Worm (Caenorhabditis elegans) whole organism, mixed stage, embryonic: ENCODE results near the gene cpb-1.

Experiments
- M03D4.4 ChIP-seq: sonication (generic microtip); optimal IDR thresholded peaks from 2 replicates; lab custom pipeline; 2017; ENCODE audit warnings: mild to moderate bottlenecking, missing genetic modification characterization, missing compliant biosample characterization
- bed-3 ChIP-seq: fragments of 200-800 bp; sonication (Bioruptor generic); optimal IDR thresholded peaks from 3 replicates; lab custom pipeline; 2018; ENCODE audit warnings: mild to moderate bottlenecking, missing genetic modification characterization, moderate library complexity, missing compliant biosample characterization
- ceh-39 ChIP-seq: fragments of 150-350 bp; optimal IDR thresholded peaks from 2 replicates; lab custom pipeline; 2014; ENCODE audit warnings: missing biosample characterization, missing genetic modification characterization
- ceh-43 ChIP-seq: fragments of 200-800 bp; sonication (Bioruptor generic); optimal IDR thresholded peaks from 2 replicates; lab custom pipeline; 2018; ENCODE audit warnings: mild to moderate bottlenecking, missing genetic modification characterization, moderate library complexity, missing compliant biosample characterization
- ces-1 ChIP-seq: fragments of 150-350 bp; optimal IDR thresholded peaks from 2 replicates; lab custom pipeline; 2014; ENCODE audit warnings: missing biosample characterization, missing genetic modification reagents, missing genetic modification characterization
- elt-1 ChIP-seq: sonication (generic microtip); optimal IDR thresholded peaks from 2 replicates; lab custom pipeline; 2017; ENCODE audit warnings: missing genetic modification characterization, mild to moderate bottlenecking, missing compliant biosample characterization, antibody characterized with exemption, moderate library complexity, borderline replicate concordance; ENCODE audit not compliant: insufficient read depth
- elt-3 ChIP-seq: fragments of 150-350 bp; optimal IDR thresholded peaks from 2 replicates; lab custom pipeline; 2014; ENCODE audit warnings: missing biosample characterization, missing genetic modification characterization
- ham-2 ChIP-seq: fragments of 200-800 bp; sonication (Bioruptor generic); optimal IDR thresholded peaks from 2 replicates; lab custom pipeline; 2018; ENCODE audit warnings: mild to moderate bottlenecking, missing genetic modification characterization, missing compliant biosample characterization
- hlh-1 ChIP-seq: fragments of 150-350 bp; optimal IDR thresholded peaks from 2 replicates; lab custom pipeline; 2014; ENCODE audit warnings: missing biosample characterization, missing genetic modification reagents, missing genetic modification characterization
- lin-13 ChIP-seq: fragments of 150-350 bp; optimal IDR thresholded peaks from 2 replicates; lab custom pipeline; 2014; ENCODE audit warnings: missing biosample characterization, missing genetic modification characterization
- lin-32 ChIP-seq: fragments of 200-800 bp; sonication (Bioruptor generic); optimal IDR thresholded peaks from 2 replicates; lab custom pipeline; 2018; ENCODE audit warnings: mild to moderate bottlenecking, missing genetic modification characterization, missing compliant biosample characterization
- mab-5 ChIP-seq: fragments of 150-350 bp; optimal IDR thresholded peaks from 2 replicates; lab custom pipeline; 2014; ENCODE audit warnings: missing biosample characterization, missing genetic modification characterization
- mep-1 ChIP-seq: fragments of 150-350 bp; optimal IDR thresholded peaks from 2 replicates; lab custom pipeline; 2017; ENCODE audit warnings: missing biosample characterization, missing genetic modification reagents, missing genetic modification characterization, inconsistent platforms
- mls-2 ChIP-seq: sonication (generic microtip); optimal IDR thresholded peaks from 2 replicates; lab custom pipeline; 2016; ENCODE audit warnings: mild to moderate bottlenecking, missing genetic modification characterization, moderate library complexity, missing compliant biosample characterization
- nhr-2 ChIP-seq: fragments of 150-350 bp; optimal IDR thresholded peaks from 2 replicates; lab custom pipeline; 2014; ENCODE audit warnings: missing biosample characterization, missing genetic modification characterization
- nhr-28 ChIP-seq: fragments of 150-350 bp; optimal IDR thresholded peaks from 2 replicates; lab custom pipeline; 2014; ENCODE audit warnings: missing biosample characterization, missing genetic modification characterization
- nhr-76 ChIP-seq: sonication (generic microtip); optimal IDR thresholded peaks from 2 replicates; lab custom pipeline; 2017; ENCODE audit warnings: missing biosample characterization, missing genetic modification characterization
- pha-4 ChIP-seq: fragments of 150-350 bp; optimal IDR thresholded peaks from 2 replicates; lab custom pipeline; 2018; ENCODE audit warnings: missing biosample characterization, missing genetic modification reagents, missing genetic modification characterization
- sem-2 ChIP-seq: fragments of 200-800 bp; sonication (Bioruptor generic); optimal IDR thresholded peaks from 2 replicates; lab custom pipeline; 2018; ENCODE audit warnings: mild to moderate bottlenecking, missing genetic modification characterization, missing compliant biosample characterization
- snpc-4 ChIP-seq: fragments of 150-350 bp; optimal IDR thresholded peaks from 2 replicates; lab custom pipeline; 2014; ENCODE audit warnings: missing biosample characterization, missing genetic modification characterization
- sptf-1 ChIP-seq: sonication (generic microtip); optimal IDR thresholded peaks from 2 replicates; lab custom pipeline; 2017; ENCODE audit warnings: mild to moderate bottlenecking, missing genetic modification characterization, moderate library complexity, missing compliant biosample characterization
- unc-120 ChIP-seq: sonication (generic microtip); optimal IDR thresholded peaks from 2 replicates; lab custom pipeline; 2017; ENCODE audit warnings: missing genetic modification characterization, missing compliant biosample characterization; ENCODE audit not compliant: poor library complexity, severe bottlenecking
- unc-62 ChIP-seq: fragments of 150-350 bp; optimal IDR thresholded peaks from 2 replicates; lab custom pipeline; 2014; ENCODE audit warnings: missing biosample characterization, missing genetic modification reagents, missing genetic modification characterization
- zip-8 ChIP-seq: fragments of 150-350 bp; optimal IDR thresholded peaks from 2 replicates; lab custom pipeline; 2014; ENCODE audit warnings: missing biosample characterization, missing genetic modification characterization
- ztf-11 ChIP-seq: fragments of 150-350 bp; optimal IDR thresholded peaks from 2 replicates; lab custom pipeline; 2014; ENCODE audit warnings: missing biosample characterization, missing genetic modification characterization

Gene cpb-1

ce11 chrIII:9366376-9366775, 44.3 kb downstream of the cpb-1 start:
- TF ChIP-seq mls-2 (no peak), ces-1 (GFP tag; lab: Kevin White, UChicago) (no peak), nhr-28 (tag; lab: Kevin White, UChicago) (no peak), elt-3 (no peak), mab-5 (no peak), M03D4.4 (no peak), zip-8 (no peak), bed-3 (GFP tag; lab: Kevin White, UChicago) (no peak), sem-2 (no peak), unc-120 (tag; lab: Kevin White, UChicago) (no peak), ztf-11 (tag; lab: Kevin White, UChicago) (no peak), hlh-1 (tag; lab: Kevin White, UChicago) (no peak), lin-13 (tag; lab: Kevin White, UChicago) (no peak), elt-1 (tag; lab: Kevin White, UChicago) (no peak), snpc-4 (tag; lab: Kevin White, UChicago) (no peak), sptf-1 (tag; lab: Kevin White, UChicago) (no peak)

DNA sequence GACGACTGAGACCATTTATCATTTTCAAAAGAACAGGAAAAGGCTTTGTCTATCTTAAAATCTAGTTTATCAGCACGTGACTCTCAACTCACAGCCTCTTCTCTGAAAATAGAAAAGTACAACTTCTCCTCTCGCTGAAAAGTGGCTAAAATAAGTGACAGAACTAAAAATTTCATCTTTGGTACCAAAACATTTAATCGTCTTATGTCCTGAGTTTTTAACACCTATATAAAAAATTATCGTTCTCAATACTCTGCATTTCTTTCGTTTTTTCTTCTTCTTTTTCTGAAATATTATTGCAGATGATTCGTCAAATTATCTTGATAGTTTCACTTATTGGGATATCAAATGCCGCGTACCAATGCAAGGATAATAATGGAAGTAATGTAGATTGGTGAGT, 44.9 kb downstream of the cpb-1 start, which contains the start of gene crn-6:
Gene crn-6, plus strand, starts transcription at position 301 of the 400 bp plus-strand sequence.
- TF ChIP-seq ham-2 (no peak), nhr-76 (no peak), lin-13 (tag; lab: Kevin White, UChicago) (no peak), ztf-11 (tag; lab: Kevin White, UChicago) (no peak), zip-8 (no peak), lin-32 (GFP tag; lab: Kevin White, UChicago) (no peak), mls-2 (no peak), unc-62 (GFP tag; lab: Kevin White, UChicago) (no peak), ceh-39 (no peak), mep-1 (tag; lab: Kevin White, UChicago) (no peak), ceh-43 (no peak)
- TF ChIP-seq, all 35 proteins: peak for 0

DNA sequence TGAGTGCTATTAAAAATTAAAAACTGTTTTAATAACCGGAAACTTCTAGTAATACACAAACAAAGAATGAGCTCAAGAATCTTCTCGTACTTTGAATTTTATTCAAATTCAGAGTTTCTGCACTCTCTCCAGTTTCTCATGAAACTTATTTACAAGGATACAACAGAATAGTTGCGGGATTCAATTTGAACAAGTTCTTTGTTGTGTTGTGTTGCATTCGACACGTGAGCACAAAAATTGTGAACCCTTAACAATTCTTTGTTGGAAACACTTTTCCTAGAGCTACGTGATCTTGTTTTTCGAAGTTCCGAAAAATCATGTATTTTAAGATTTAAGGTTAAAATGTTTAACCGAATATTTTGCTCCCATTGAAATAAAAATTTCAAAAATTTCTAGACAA, 51.7 kb downstream of the cpb-1 start:
- TF ChIP-seq nhr-2 (tag; lab: Kevin White, UChicago) = no peak
- TF ChIP-seq ham-2 = no peak
- TF ChIP-seq pha-4 (tag; lab: Kevin White, UChicago) = no peak
- no peak for TF ChIP-seq unc-62 (GFP tag; lab: Kevin White, UChicago)
- no peak for TF ChIP-seq mab-5
- TF ChIP-seq unc-120 (tag; lab: Kevin White, UChicago) = no peak
- TF ChIP-seq bed-3 (GFP tag; lab: Kevin White, UChicago) = no peak
- TF ChIP-seq hlh-1 (tag; lab: Kevin White, UChicago) = no peak
- no peak for TF ChIP-seq ztf-11 (tag; lab: Kevin White, UChicago)
